Worm (Caenorhabditis elegans): ENCODE results near the gene F48A11.4.

- TF ChIP-seq zfp-2 (tag; optimal IDR thresholded peaks at IDR 0.05) (no peak), saeg-2 (GFP tag; IDR thresholded peaks at IDR 0.05) (no peak), mdl-1 (tag; optimal IDR thresholded peaks at IDR 0.05) (no peak), pqm-1 (tag; optimal IDR thresholded peaks at IDR 0.05) (no peak), madf-5 (GFP tag; IDR thresholded peaks at IDR 0.05) (no peak), mdt-29 (GFP tag; IDR thresholded peaks at IDR 0.05) (no peak), egl-27 (tag; optimal IDR thresholded peaks at IDR 0.05) (no peak), dmd-6 (GFP tag; IDR thresholded peaks at IDR 0.05) (no peak), nhr-11 (tag; optimal IDR thresholded peaks at IDR 0.05) (no peak), gei-8 (GFP tag; optimal IDR thresholded peaks at IDR 0.05) (no peak), nhr-28 (tag; optimal IDR thresholded peaks at IDR 0.05) (no peak)
Measured at ce11 chrII:175868-176267, 40.6 kb downstream of the F48A11.4 start, which contains the start of gene T01D1.3.

All from whole organism, L4 larva.